Worm (Caenorhabditis elegans) whole organism, early embryonic: ENCODE results near the gene C54C6.4.
A peak's percentile ranks its signal among the peaks of the same experiment; 100 is the strongest.

Experiments used
- B0310.2 ChIP-seq: sonication (generic microtip); optimal IDR thresholded peaks from 2 replicates; lab custom pipeline; 2016; ENCODE audit warnings: mild to moderate bottlenecking, missing genetic modification characterization, missing compliant biosample characterization
- F13C5.2 ChIP-seq: sonication (generic microtip); optimal IDR thresholded peaks from 2 replicates; lab custom pipeline; 2017; ENCODE audit warnings: mild to moderate bottlenecking, missing genetic modification characterization, inconsistent platforms, missing compliant biosample characterization
- aly-1 ChIP-seq: sonication (generic microtip); optimal IDR thresholded peaks from 2 replicates; lab custom pipeline; 2016; ENCODE audit warnings: missing genetic modification characterization, missing compliant biosample characterization
- ama-1 ChIP-seq: fragments of 150-350 bp; optimal IDR thresholded peaks from 2 replicates; lab custom pipeline; 2014
- ceh-13 ChIP-seq: fragments of 200-800 bp; sonication (Bioruptor generic); optimal IDR thresholded peaks from 2 replicates; lab custom pipeline; 2018; ENCODE audit warnings: mild to moderate bottlenecking, missing genetic modification characterization, missing compliant biosample characterization
- ceh-36 ChIP-seq: sonication (generic microtip); optimal IDR thresholded peaks from 2 replicates; lab custom pipeline; 2016; ENCODE audit warnings: missing genetic modification characterization, inconsistent platforms, missing compliant biosample characterization
- ets-7 ChIP-seq: sonication (generic microtip); optimal IDR thresholded peaks from 2 replicates; lab custom pipeline; 2016; ENCODE audit warnings: missing genotype, missing genetic modification characterization, missing compliant biosample characterization
- flt-1 ChIP-seq: fragments of 200-800 bp; sonication (Bioruptor generic); IDR thresholded peaks from 2 replicates; pipeline ENCODE4 v1.3.6; 2022; ENCODE audit warnings: missing genetic modification characterization, missing compliant biosample characterization
- hmbx-1 ChIP-seq: sonication (generic microtip); optimal IDR thresholded peaks from 2 replicates; lab custom pipeline; 2016; ENCODE audit warnings: mild to moderate bottlenecking, missing genetic modification characterization, missing compliant biosample characterization
- hmg-4 ChIP-seq: fragments of 200-800 bp; sonication (Bioruptor generic); optimal IDR thresholded peaks from 2 replicates; lab custom pipeline; 2018; ENCODE audit warnings: mild to moderate bottlenecking, missing genetic modification characterization, missing compliant biosample characterization
- hnd-1 ChIP-seq: sonication (generic microtip); optimal IDR thresholded peaks from 2 replicates; lab custom pipeline; 2016; ENCODE audit warnings: missing genetic modification characterization, missing compliant biosample characterization
- pes-1 ChIP-seq: fragments of 200-800 bp; sonication (Bioruptor generic); IDR thresholded peaks from 2 replicates; pipeline ENCODE4 v1.3.6; 2022; ENCODE audit warnings: missing genetic modification reagents, missing genetic modification characterization, missing compliant biosample characterization
- scrt-1 ChIP-seq: fragments of 200-800 bp; sonication (Bioruptor generic); IDR thresholded peaks from 2 replicates; pipeline ENCODE4 v1.3.6; 2022; ENCODE audit warnings: missing genetic modification characterization, missing compliant biosample characterization
- sea-1 ChIP-seq: fragments of 200-800 bp; sonication (Bioruptor generic); conservative IDR thresholded peaks from 2 replicates; pipeline ENCODE4 v1.3.6; 2022; ENCODE audit warnings: missing genetic modification characterization, missing compliant biosample characterization
- tbx-11 ChIP-seq: fragments of 200-800 bp; sonication (Bioruptor generic); IDR thresholded peaks from 2 replicates; pipeline ENCODE4 v1.3.6; 2022; ENCODE audit warnings: missing genetic modification characterization, missing compliant biosample characterization
- tbx-37 ChIP-seq: fragments of 200-800 bp; sonication (Bioruptor generic); conservative IDR thresholded peaks from 2 replicates; pipeline ENCODE4 v1.3.6; 2022; ENCODE audit warnings: missing genetic modification reagents, missing genetic modification characterization, missing compliant biosample characterization
- tra-4 ChIP-seq: sonication (generic microtip); optimal IDR thresholded peaks from 2 replicates; lab custom pipeline; 2017; ENCODE audit warnings: missing genetic modification characterization, missing compliant biosample characterization

The C54C6.4 gene

DNA sequence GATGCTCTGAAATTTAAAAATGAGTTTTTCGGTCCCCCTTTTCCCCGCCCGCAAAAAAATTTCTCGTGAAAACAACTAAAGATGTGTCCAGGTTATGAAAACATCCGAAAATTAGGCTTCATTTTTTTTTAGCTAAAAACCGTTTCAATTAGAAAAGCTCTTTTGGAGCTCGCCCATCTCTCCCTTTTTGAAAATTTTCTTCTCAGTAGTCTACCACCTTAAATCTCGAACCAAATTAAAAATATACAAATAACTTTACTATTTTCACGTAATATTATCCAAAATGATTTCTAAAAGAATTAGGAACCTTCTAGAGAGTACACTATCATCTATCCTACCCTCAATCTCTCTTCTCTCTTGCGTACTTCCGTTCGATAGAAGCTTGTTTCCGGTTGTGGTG is 8.8 kb downstream of the C54C6.4 start:
- TF ChIP-seq sea-1 (no peak), scrt-1 (no peak), ceh-13 (GFP tag; lab: Kevin White, UChicago) (no peak), tbx-37 (GFP tag; lab: Robert Waterston, UW) (no peak), ceh-36 (no peak), tbx-11 (GFP tag; lab: Robert Waterston, UW) (no peak), pes-1 (GFP tag; lab: Robert Waterston, UW) (no peak), hmbx-1 (tag; lab: Kevin White, UChicago) (no peak), hmg-4 (no peak)

DNA sequence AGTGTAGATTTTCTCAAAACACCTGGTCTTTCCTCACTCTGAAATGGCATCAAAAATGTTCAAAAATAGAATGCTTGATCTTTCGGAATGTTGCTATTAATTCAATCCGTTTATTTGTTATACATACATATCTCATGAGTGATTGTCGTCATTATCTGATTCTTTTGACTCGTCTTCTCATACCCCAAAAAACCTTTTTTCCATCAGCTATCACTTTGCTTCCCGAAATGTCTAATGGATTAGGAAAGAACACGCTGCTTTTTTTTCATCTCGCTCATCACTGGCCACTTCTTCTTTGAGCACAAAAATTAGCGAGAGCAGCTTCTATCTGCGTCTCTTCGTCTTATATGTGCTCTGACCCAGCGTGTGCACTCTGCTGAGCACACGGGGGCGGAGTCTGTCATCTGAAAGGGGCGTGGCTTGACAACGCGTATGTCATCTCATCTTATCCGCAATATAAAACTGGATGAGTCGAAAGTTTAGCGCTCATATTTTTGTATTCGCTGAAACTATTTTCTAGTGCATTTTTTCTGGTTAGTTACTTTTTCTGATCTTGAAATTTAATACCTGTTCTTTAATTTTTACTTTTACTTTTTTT is 11.4 kb downstream of the C54C6.4 start:
- no peak for TF ChIP-seq tbx-11 (GFP tag; lab: Robert Waterston, UW)
- TF ChIP-seq hmbx-1 (tag; lab: Kevin White, UChicago), result no peak
- no peak for TF ChIP-seq ceh-13 (GFP tag; lab: Kevin White, UChicago)

DNA sequence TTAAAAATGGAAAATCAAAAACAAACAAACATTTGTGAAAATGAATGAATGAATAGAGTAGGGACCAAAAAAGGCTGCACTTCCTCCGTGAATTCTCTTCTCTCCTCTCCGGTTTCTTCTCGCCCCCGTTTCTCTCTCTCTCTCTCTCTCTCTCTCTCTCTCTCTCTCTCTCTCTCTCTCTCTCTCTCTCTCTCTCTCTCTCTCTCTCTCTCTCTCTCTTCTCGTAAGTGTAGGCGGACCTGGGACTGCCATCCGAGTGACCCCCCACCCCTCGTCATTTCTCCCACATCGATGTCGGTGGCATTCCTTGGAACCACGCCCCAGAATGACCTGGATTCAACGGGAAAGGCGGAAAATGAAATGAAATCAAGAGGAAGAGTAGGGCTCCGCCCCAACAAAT is 13.3 kb downstream of the C54C6.4 start:
- no peak for TF ChIP-seq B0310.2 (tag; lab: Kevin White, UChicago)
- TF ChIP-seq hmg-4, result peak; percentile 8
- TF ChIP-seq flt-1 (GFP tag; lab: Robert Waterston, UW), result no peak
- no peak for TF ChIP-seq tra-4 (tag; lab: Kevin White, UChicago)
- TF ChIP-seq ama-1 (lab: Kevin White, UChicago), result no peak
- TF ChIP-seq aly-1 (tag; lab: Kevin White, UChicago), result no peak
- no peak for TF ChIP-seq scrt-1
- no peak for TF ChIP-seq ets-7 (tag; lab: Kevin White, UChicago)

DNA sequence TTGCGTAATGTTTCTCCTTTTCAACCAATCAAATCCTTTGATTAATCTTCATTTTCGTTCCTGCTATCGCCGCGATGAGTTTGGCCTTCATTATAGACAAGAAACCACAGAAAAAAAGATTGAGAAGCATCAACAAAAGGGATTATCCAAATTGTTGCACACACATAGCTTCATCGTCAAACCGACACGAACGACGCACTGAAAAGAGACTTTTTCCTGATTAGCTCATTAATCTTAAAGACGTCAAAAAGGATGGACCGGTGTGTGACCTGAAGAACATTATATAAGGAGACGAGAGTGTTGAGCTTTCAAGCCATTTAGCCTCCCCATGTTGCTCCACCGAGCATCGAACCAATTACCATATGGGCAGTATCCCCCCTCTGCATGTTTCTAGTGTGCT is 16.3 kb downstream of the C54C6.4 start:
- TF ChIP-seq hmbx-1 (tag; lab: Kevin White, UChicago) (no peak), ceh-36 (no peak), tra-4 (tag; lab: Kevin White, UChicago) (no peak), aly-1 (tag; lab: Kevin White, UChicago) (no peak)

DNA sequence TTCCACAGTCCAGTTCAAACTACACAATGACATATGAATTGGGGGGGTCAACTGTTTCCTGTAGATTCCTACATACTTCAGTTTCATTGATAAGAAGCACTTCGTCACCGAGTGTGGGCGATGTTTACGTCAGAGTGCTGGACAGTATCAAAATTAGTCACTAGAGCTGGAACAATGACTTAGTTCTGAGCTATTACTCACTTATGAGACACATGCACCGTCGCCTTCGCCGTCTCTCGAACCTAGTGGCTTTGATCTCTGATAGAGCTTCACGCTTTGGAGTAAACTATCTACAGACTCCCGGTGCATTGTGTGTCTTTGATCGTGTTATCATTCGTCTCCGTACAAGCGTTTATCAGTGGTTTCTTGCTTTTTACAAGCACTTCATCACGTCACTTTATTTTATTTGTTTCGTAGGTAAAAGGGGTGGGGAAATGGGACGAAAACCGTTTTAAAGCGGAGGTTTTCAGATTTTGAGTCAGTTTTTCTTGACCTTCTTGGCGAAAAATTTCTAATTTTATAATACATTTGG is 18.0 kb downstream of the C54C6.4 start:
- TF ChIP-seq F13C5.2 (tag; lab: Kevin White, UChicago) (no peak), B0310.2 (tag; lab: Kevin White, UChicago) (no peak), hnd-1 (tag; lab: Kevin White, UChicago) (no peak), ama-1 (lab: Kevin White, UChicago) (no peak), sea-1 (no peak), ceh-36 (no peak), tbx-11 (GFP tag; lab: Robert Waterston, UW) (no peak), tbx-37 (GFP tag; lab: Robert Waterston, UW) (no peak), tra-4 (tag; lab: Kevin White, UChicago) (no peak), pes-1 (GFP tag; lab: Robert Waterston, UW) (no peak), aly-1 (tag; lab: Kevin White, UChicago) (no peak), ets-7 (tag; lab: Kevin White, UChicago) (no peak), ceh-13 (GFP tag; lab: Kevin White, UChicago) (no peak)

DNA sequence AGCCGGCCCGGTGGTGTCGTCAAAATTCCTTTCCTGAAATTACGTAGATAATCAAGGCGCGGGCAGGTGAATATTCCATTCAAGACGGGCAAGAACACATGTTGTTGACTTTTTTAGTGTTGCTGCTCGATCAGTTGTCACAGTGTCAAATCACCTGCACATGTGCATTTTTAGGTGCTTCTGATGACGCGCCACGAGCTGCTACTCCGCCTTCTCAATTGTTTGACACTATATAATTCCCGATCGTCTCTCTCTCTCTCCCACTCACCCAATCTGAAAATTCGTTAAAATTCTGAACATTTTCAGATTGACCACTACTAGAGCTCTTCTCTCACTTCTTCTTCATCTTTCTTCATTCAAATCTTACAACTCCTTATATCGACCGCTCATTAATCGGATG is 19.8 kb downstream of the C54C6.4 start, which contains the start of gene nhr-6:
nhr-6 (plus strand) TSS at position 301 of the 400 bp plus-strand sequence.
- TF ChIP-seq sea-1 (no peak), ama-1 (lab: Kevin White, UChicago) (no peak), tbx-37 (GFP tag; lab: Robert Waterston, UW) (no peak), tbx-11 (GFP tag; lab: Robert Waterston, UW) (no peak), ets-7 (tag; lab: Kevin White, UChicago) (no peak), pes-1 (GFP tag; lab: Robert Waterston, UW) (no peak)

DNA sequence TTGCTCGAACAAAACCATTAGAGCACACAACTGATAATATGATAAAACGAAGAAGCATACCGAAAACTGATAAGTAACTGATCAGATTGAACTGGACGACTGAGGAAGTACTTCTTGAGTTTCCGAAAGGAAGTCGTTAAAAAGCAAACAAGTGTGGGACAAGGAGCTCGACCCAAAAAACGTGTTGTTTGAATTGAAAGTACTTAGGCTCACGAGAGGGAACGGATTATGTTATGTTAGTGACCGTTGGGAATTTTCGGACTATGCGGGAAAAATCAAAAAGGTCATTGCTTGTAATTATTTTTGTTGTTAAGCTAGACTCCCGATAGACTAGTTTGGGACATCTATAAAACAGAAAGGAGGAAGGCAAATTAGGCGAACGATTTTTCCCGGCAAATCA is 28.2 kb downstream of the C54C6.4 start, which contains the start of gene C48D5.3:
C48D5.3 (minus strand) TSS at position 101 of the 400 bp plus-strand sequence.
- TF ChIP-seq pes-1 (GFP tag; lab: Robert Waterston, UW), result no peak
- TF ChIP-seq F13C5.2 (tag; lab: Kevin White, UChicago), result no peak
- TF ChIP-seq ets-7 (tag; lab: Kevin White, UChicago), result no peak
- TF ChIP-seq flt-1 (GFP tag; lab: Robert Waterston, UW), result no peak
- no peak for TF ChIP-seq ceh-13 (GFP tag; lab: Kevin White, UChicago)
- TF ChIP-seq hnd-1 (tag; lab: Kevin White, UChicago), result no peak
- TF ChIP-seq ceh-36, result no peak
- no peak for TF ChIP-seq hmbx-1 (tag; lab: Kevin White, UChicago)
- no peak for TF ChIP-seq tbx-11 (GFP tag; lab: Robert Waterston, UW)
- TF ChIP-seq tbx-37 (GFP tag; lab: Robert Waterston, UW), result no peak
- no peak for TF ChIP-seq tra-4 (tag; lab: Kevin White, UChicago)
- no peak for TF ChIP-seq sea-1
- TF ChIP-seq B0310.2 (tag; lab: Kevin White, UChicago), result no peak
- TF ChIP-seq ama-1 (lab: Kevin White, UChicago), result no peak
- TF ChIP-seq scrt-1, result no peak
- TF ChIP-seq hmg-4, result no peak
- TF ChIP-seq aly-1 (tag; lab: Kevin White, UChicago), result no peak

DNA sequence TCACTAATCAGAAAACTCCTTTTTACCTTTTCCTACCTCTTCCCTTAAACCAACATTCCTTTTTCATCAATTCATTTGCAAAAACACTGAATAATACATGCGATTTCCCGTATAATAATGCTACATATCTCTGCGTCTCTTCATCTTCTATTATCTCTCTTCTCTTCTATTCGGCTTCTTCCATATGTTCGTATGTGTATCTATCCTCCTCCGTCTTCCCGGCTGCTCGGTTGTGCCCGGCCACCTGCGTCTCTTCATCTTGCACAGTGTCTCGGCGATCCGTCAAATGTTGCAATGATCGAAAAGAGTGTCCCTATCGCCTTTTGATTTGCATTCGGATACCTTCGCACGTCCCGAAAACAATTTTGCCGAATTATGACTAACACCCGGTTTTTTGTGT is 29.9 kb downstream of the C54C6.4 start:
- no peak for TF ChIP-seq hmbx-1 (tag; lab: Kevin White, UChicago)
- TF ChIP-seq hmg-4, result peak; percentile 34
- no peak for TF ChIP-seq aly-1 (tag; lab: Kevin White, UChicago)
